Fruit fly (Drosophila melanogaster) whole organism, embryonic: ENCODE results near the gene ArfGAP1.
A peak's percentile ranks its signal among the peaks of the same experiment; 100 is the strongest.

ENCODE experiments used
- C15 ChIP-seq: fragments of 200-800 bp; sonication (Bioruptor generic); IDR thresholded peaks from 3 replicates; pipeline ENCODE4 v1.3.6; 2022; ENCODE audit warnings: missing biosample characterization, missing genetic modification characterization
- CG12299 ChIP-seq: fragments of 200-800 bp; sonication (Bioruptor generic); optimal IDR thresholded peaks from 2 replicates; lab custom pipeline; 2018; ENCODE audit warnings: missing biosample characterization, mild to moderate bottlenecking, missing genetic modification characterization
- CG12659 ChIP-seq: fragments of 200-800 bp; sonication (Bioruptor generic); optimal IDR thresholded peaks from 3 replicates; lab custom pipeline; 2017; ENCODE audit warnings: mild to moderate bottlenecking, missing biosample characterization, missing genetic modification reagents, missing genetic modification characterization
- CG17328 ChIP-seq: fragments of 200-800 bp; sonication (Bioruptor generic); IDR thresholded peaks from 2 replicates; pipeline ENCODE4 v1.3.6; 2022; ENCODE audit warnings: missing biosample characterization, missing genetic modification characterization
- CG17912 ChIP-seq: fragments of 200-800 bp; sonication (Bioruptor generic); optimal IDR thresholded peaks from 2 replicates; lab custom pipeline; 2018; ENCODE audit warnings: missing biosample characterization, mild to moderate bottlenecking, missing genetic modification characterization
- CG18599 ChIP-seq: fragments of 200-800 bp; sonication (Bioruptor generic); optimal IDR thresholded peaks from 3 replicates; lab custom pipeline; 2017; ENCODE audit warnings: missing biosample characterization, missing genetic modification characterization, mild to moderate bottlenecking, moderate library complexity, missing genetic modification reagents
- CG2120 ChIP-seq: fragments of 200-800 bp; sonication (Bioruptor generic); optimal IDR thresholded peaks from 3 replicates; lab custom pipeline; 2016; ENCODE audit warnings: missing biosample characterization, missing genetic modification characterization
- CG2875 ChIP-seq: fragments of 200-800 bp; sonication (Bioruptor generic); optimal IDR thresholded peaks from 2 replicates; lab custom pipeline; 2017; ENCODE audit warnings: missing biosample characterization, mild to moderate bottlenecking, missing genetic modification characterization, missing genetic modification reagents
- CG31441 ChIP-seq: fragments of 200-800 bp; sonication (Bioruptor generic); IDR thresholded peaks from 2 replicates; pipeline ENCODE4 v1.3.6; 2022; ENCODE audit warnings: missing biosample characterization, missing genetic modification characterization
- CG3163 ChIP-seq: fragments of 200-800 bp; sonication (Bioruptor generic); optimal IDR thresholded peaks from 3 replicates; lab custom pipeline; 2016; ENCODE audit warnings: missing biosample characterization, missing genetic modification characterization
- CG32532 ChIP-seq: fragments of 200-800 bp; sonication (Bioruptor generic); IDR thresholded peaks from 2 replicates; pipeline ENCODE4 v1.3.6; 2022; ENCODE audit warnings: missing biosample characterization, missing genetic modification characterization
- CG34224 ChIP-seq: fragments of 200-800 bp; sonication (Bioruptor generic); IDR thresholded peaks from 3 replicates; pipeline ENCODE4 v1.3.6; 2022; ENCODE audit warnings: missing biosample characterization, missing genetic modification characterization; ENCODE audit not compliant: partially characterized antibody
- CG4328 ChIP-seq: fragments of 200-800 bp; sonication (Bioruptor generic); optimal IDR thresholded peaks from 3 replicates; lab custom pipeline; 2017; ENCODE audit warnings: missing biosample characterization, missing genetic modification reagents, missing genetic modification characterization
- CG4820 ChIP-seq: fragments of 200-800 bp; sonication (Bioruptor generic); optimal IDR thresholded peaks from 3 replicates; lab custom pipeline; 2016; ENCODE audit warnings: missing biosample characterization, missing genetic modification characterization
- CG5953 ChIP-seq: fragments of 200-800 bp; sonication (Bioruptor generic); IDR thresholded peaks from 2 replicates; pipeline ENCODE4 v1.3.6; 2022; ENCODE audit warnings: missing biosample characterization, missing genetic modification characterization
- CG6654 ChIP-seq: fragments of 200-800 bp; sonication (Bioruptor generic); optimal IDR thresholded peaks from 2 replicates; lab custom pipeline; 2017; ENCODE audit warnings: missing biosample characterization, mild to moderate bottlenecking, missing genetic modification characterization
- CG6683 ChIP-seq: fragments of 200-800 bp; sonication (Bioruptor generic); optimal IDR thresholded peaks from 2 replicates; lab custom pipeline; 2017; ENCODE audit warnings: missing biosample characterization, mild to moderate bottlenecking, missing genetic modification characterization, missing genetic modification reagents
- CG7963 ChIP-seq: fragments of 200-800 bp; sonication (Bioruptor generic); IDR thresholded peaks from 3 replicates; pipeline ENCODE4 v1.3.6; 2022; ENCODE audit warnings: missing biosample characterization, missing genetic modification characterization; ENCODE audit not compliant: partially characterized antibody
- CTCF ChIP-seq: fragments of 200-800 bp; sonication (Bioruptor generic); optimal IDR thresholded peaks from 2 replicates; lab custom pipeline; 2017; ENCODE audit warnings: missing biosample characterization, mild to moderate bottlenecking, missing genetic modification characterization, moderate library complexity
- CoRest ChIP-seq: fragments of 200-800 bp; sonication (Bioruptor generic); optimal IDR thresholded peaks from 3 replicates; lab custom pipeline; 2018; ENCODE audit warnings: missing biosample characterization, mild to moderate bottlenecking, missing genetic modification characterization, moderate library complexity
- Dref ChIP-seq: fragments of 200-800 bp; sonication (Bioruptor generic); IDR thresholded peaks from 2 replicates; pipeline ENCODE4 v1.3.6; 2022; ENCODE audit warnings: missing biosample characterization, missing genetic modification characterization
- Ets97D ChIP-seq: fragments of 200-800 bp; sonication (Bioruptor generic); optimal IDR thresholded peaks from 3 replicates; lab custom pipeline; 2016; ENCODE audit warnings: missing biosample characterization, missing genetic modification characterization
- HLH4C ChIP-seq: fragments of 200-800 bp; sonication (Bioruptor generic); IDR thresholded peaks from 3 replicates; pipeline ENCODE4 v1.3.6; 2022; ENCODE audit warnings: missing biosample characterization, missing genetic modification characterization; ENCODE audit not compliant: partially characterized antibody
- Hand ChIP-seq: fragments of 200-800 bp; sonication (Bioruptor generic); optimal IDR thresholded peaks from 2 replicates; lab custom pipeline; 2017; ENCODE audit warnings: mild to moderate bottlenecking, missing biosample characterization, missing genetic modification reagents, missing genetic modification characterization
- Hmr ChIP-seq: fragments of 200-800 bp; sonication (Bioruptor generic); optimal IDR thresholded peaks from 3 replicates; lab custom pipeline; 2017; ENCODE audit warnings: mild to moderate bottlenecking, missing biosample characterization, missing genetic modification reagents, missing genetic modification characterization
- Kr ChIP-seq: fragments of 200-800 bp; sonication (Bioruptor generic); optimal IDR thresholded peaks from 2 replicates; lab custom pipeline; 2017; ENCODE audit warnings: missing biosample characterization, mild to moderate bottlenecking, missing genetic modification characterization
- Med ChIP-seq: fragments of 200-800 bp; sonication (Bioruptor generic); peaks from one replicate; lab custom pipeline; 2016; ENCODE audit warnings: missing biosample characterization, missing genetic modification characterization, mild to moderate bottlenecking, inconsistent platforms, moderate library complexity
- Meics ChIP-seq: fragments of 200-800 bp; sonication (Bioruptor generic); optimal IDR thresholded peaks from 2 replicates; lab custom pipeline; 2017; ENCODE audit warnings: missing biosample characterization, mild to moderate bottlenecking, missing genetic modification characterization
- Opbp ChIP-seq: fragments of 200-800 bp; sonication (Bioruptor generic); IDR thresholded peaks from 3 replicates; pipeline ENCODE4 v1.3.6; 2022; ENCODE audit warnings: missing biosample characterization, missing genetic modification characterization; ENCODE audit not compliant: partially characterized antibody
- Rfx ChIP-seq: fragments of 200-800 bp; sonication (Bioruptor generic); IDR thresholded peaks from 2 replicates; pipeline ENCODE4 v1.3.6; 2022; ENCODE audit warnings: missing biosample characterization, missing genetic modification characterization
- Scr ChIP-seq: fragments of 200-800 bp; sonication (Bioruptor generic); IDR thresholded peaks from 2 replicates; pipeline ENCODE4 v1.3.6; 2022; ENCODE audit warnings: missing biosample characterization, missing genetic modification characterization; ENCODE audit not compliant: partially characterized antibody
- Side ChIP-seq: fragments of 200-800 bp; sonication (Bioruptor generic); optimal IDR thresholded peaks from 2 replicates; lab custom pipeline; 2016; ENCODE audit warnings: missing biosample characterization, missing genetic modification characterization
- Sox102F ChIP-seq: fragments of 200-800 bp; sonication (Bioruptor generic); optimal IDR thresholded peaks from 2 replicates; lab custom pipeline; 2018; ENCODE audit warnings: missing biosample characterization, mild to moderate bottlenecking, missing genetic modification characterization, moderate library complexity
- ash1 ChIP-seq: fragments of 200-800 bp; sonication (Bioruptor generic); optimal IDR thresholded peaks from 2 replicates; lab custom pipeline; 2018; ENCODE audit warnings: missing biosample characterization, mild to moderate bottlenecking, missing genetic modification characterization
- bcd ChIP-seq: fragments of 200-800 bp; sonication (Bioruptor generic); optimal IDR thresholded peaks from 2 replicates; lab custom pipeline; 2017; ENCODE audit warnings: missing biosample characterization, mild to moderate bottlenecking, missing genetic modification characterization
- cwo ChIP-seq: fragments of 200-800 bp; sonication (Bioruptor generic); optimal IDR thresholded peaks from 3 replicates; lab custom pipeline; 2017; ENCODE audit warnings: missing biosample characterization, missing genetic modification characterization, mild to moderate bottlenecking, moderate library complexity, missing genetic modification reagents
- dm ChIP-seq: fragments of 200-800 bp; sonication (Bioruptor generic); optimal IDR thresholded peaks from 3 replicates; lab custom pipeline; 2016; ENCODE audit warnings: missing biosample characterization, missing genetic modification characterization
- ems ChIP-seq: fragments of 200-800 bp; sonication (Bioruptor generic); optimal IDR thresholded peaks from 3 replicates; lab custom pipeline; 2016; ENCODE audit warnings: missing biosample characterization, missing genetic modification characterization
- en ChIP-seq: fragments of 200-800 bp; sonication (Bioruptor generic); optimal IDR thresholded peaks from 2 replicates; lab custom pipeline; 2016; ENCODE audit warnings: missing biosample characterization, missing genetic modification characterization
- grau ChIP-seq: fragments of 200-800 bp; optimal IDR thresholded peaks from 3 replicates; lab custom pipeline; 2019; ENCODE audit warnings: missing biosample characterization, mild to moderate bottlenecking, missing genetic modification characterization, moderate library complexity
- hth ChIP-seq: fragments of >200 bp; optimal IDR thresholded peaks from 2 replicates; lab custom pipeline; 2017; ENCODE audit warnings: inconsistent platforms
- kah ChIP-seq: fragments of 200-800 bp; sonication (Bioruptor generic); optimal IDR thresholded peaks from 2 replicates; lab custom pipeline; 2018; ENCODE audit warnings: missing biosample characterization, mild to moderate bottlenecking, missing genetic modification characterization
- ken ChIP-seq: fragments of 200-800 bp; sonication (Bioruptor generic); IDR thresholded peaks from 3 replicates; pipeline ENCODE4 v1.3.6; 2022; ENCODE audit warnings: missing biosample characterization, missing genetic modification characterization
- pho ChIP-seq: fragments of 200-800 bp; sonication (Bioruptor generic); optimal IDR thresholded peaks from 2 replicates; lab custom pipeline; 2016; ENCODE audit warnings: missing biosample characterization, missing genetic modification characterization
- sd ChIP-seq: fragments of 200-800 bp; sonication (Bioruptor generic); optimal IDR thresholded peaks from 3 replicates; lab custom pipeline; 2018; ENCODE audit warnings: missing biosample characterization, mild to moderate bottlenecking, missing genetic modification characterization, moderate library complexity
- slbo ChIP-seq: fragments of 200-800 bp; sonication (Bioruptor generic); IDR thresholded peaks from 2 replicates; pipeline ENCODE4 v1.3.6; 2022; ENCODE audit warnings: missing biosample characterization, missing genetic modification characterization
- tio ChIP-seq: fragments of 200-800 bp; sonication (Bioruptor generic); optimal IDR thresholded peaks from 2 replicates; lab custom pipeline; 2017; ENCODE audit warnings: missing biosample characterization, missing genetic modification characterization, inconsistent platforms
- ttk ChIP-seq: fragments of 200-800 bp; sonication (Bioruptor generic); IDR thresholded peaks from 2 replicates; pipeline ENCODE4 v2.1.2; 2022; ENCODE audit warnings: missing biosample characterization, missing genetic modification characterization
- tup ChIP-seq: fragments of 200-800 bp; sonication (Bioruptor generic); optimal IDR thresholded peaks from 2 replicates; lab custom pipeline; 2016; ENCODE audit warnings: missing biosample characterization, mild to moderate bottlenecking, missing genetic modification characterization, moderate library complexity
- zfh1 ChIP-seq: fragments of 200-800 bp; sonication (Bioruptor generic); IDR thresholded peaks from 3 replicates; pipeline ENCODE4 v1.3.6; 2022; ENCODE audit warnings: missing biosample characterization, missing genetic modification characterization

Gene ArfGAP1

DNA sequence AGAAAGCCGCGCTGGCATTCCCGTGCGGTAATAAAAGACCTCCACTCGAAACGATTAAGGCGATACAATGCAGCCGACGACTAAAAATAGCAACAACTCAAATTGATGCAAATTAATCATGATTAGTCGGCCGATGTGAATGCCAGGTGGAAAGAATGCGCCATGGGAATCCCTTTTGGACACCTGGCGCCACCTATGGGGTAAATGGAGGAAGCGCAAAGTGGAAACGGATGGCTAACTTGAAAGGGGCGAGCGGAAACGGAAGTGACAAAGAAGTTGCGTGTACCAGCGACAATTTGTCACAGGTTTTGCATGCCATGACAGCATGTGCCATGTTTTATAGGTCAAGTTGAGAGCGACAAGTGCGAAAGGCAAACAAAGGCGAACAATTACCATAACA, 36.8 kb downstream of the ArfGAP1 start:
- TF ChIP-seq Ets97D (GFP tag; lab: Kevin White, UChicago) (peak; percentile 8), Med (GFP tag; lab: Kevin White, UChicago) (peak; percentile 48), CG4328 (GFP tag; lab: Kevin White, UChicago) (no peak), CTCF (GFP tag; lab: Kevin White, UChicago) (peak; percentile 82), CG17328 (GFP tag; lab: Robert Waterston, UW) (0 out of 2 replicates have a peak, but pooled peaks have one; percentile 12), CG12659 (no peak), CG7963 (GFP tag; lab: Robert Waterston, UW) (no peak), zfh1 (GFP tag; lab: Robert Waterston, UW) (0 out of 3 replicates have a peak, but pooled peaks have one; percentile 15), CG5953 (GFP tag; lab: Robert Waterston, UW) (no peak)

DNA sequence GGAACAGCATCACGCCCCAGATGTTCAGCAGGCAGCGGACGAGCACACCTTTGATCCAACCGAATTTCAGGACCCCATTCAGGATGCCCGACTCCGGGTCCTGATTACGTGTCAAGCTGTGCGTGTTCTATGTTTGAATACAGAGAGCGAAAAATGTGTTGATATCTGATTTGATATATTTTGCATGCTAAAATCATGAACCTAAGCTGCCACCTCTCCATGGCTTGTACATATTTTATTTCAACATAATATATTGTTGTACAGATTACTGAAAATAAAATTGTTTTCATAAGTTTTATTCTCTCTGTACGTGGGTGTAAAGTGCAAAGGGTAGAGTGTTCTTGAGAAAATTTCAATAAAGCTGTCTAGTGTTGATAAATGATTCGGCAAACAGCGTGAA, 43.0 kb downstream of the ArfGAP1 start:
- TF ChIP-seq Scr (GFP tag; lab: Robert Waterston, UW) = no peak
- no peak for TF ChIP-seq Kr (GFP tag; lab: Kevin White, UChicago)
- no peak for TF ChIP-seq dm
- TF ChIP-seq CG2120 (GFP tag; lab: Kevin White, UChicago) = peak; percentile 52
- TF ChIP-seq en (GFP tag; lab: Kevin White, UChicago) = no peak
- no peak for TF ChIP-seq hth
- no peak for TF ChIP-seq Hand
- no peak for TF ChIP-seq CG6683 (GFP tag; lab: Kevin White, UChicago)
- peak; percentile 17 for TF ChIP-seq Meics (GFP tag; lab: Kevin White, UChicago)
- 0 out of 2 replicates have a peak, but pooled peaks have one; percentile 9 for TF ChIP-seq Rfx (GFP tag; lab: Robert Waterston, UW)
- TF ChIP-seq ash1 (GFP tag; lab: Kevin White, UChicago) = no peak
- no peak for TF ChIP-seq ttk (GFP tag; lab: Robert Waterston, UW)
- no peak for TF ChIP-seq CG2875 (GFP tag; lab: Kevin White, UChicago)
- TF ChIP-seq CG34224 (GFP tag; lab: Robert Waterston, UW) = no peak
- TF ChIP-seq CG32532 = peak; percentile 39; the same call in 1 of the 2 replicates
- no peak for TF ChIP-seq Opbp (GFP tag; lab: Robert Waterston, UW)
- 0 out of 2 replicates have a peak, but pooled peaks have one; percentile 11 for TF ChIP-seq CG31441 (GFP tag; lab: Robert Waterston, UW)
- TF ChIP-seq pho (GFP tag; lab: Kevin White, UChicago) = no peak
- TF ChIP-seq ken (GFP tag; lab: Robert Waterston, UW) = no peak
- no peak for TF ChIP-seq CG4820 (GFP tag; lab: Kevin White, UChicago)
- TF ChIP-seq Sox102F (GFP tag; lab: Kevin White, UChicago) = peak; percentile 13
- TF ChIP-seq Side = no peak
- TF ChIP-seq CG17328 (GFP tag; lab: Robert Waterston, UW) = 0 out of 2 replicates have a peak, but pooled peaks have one; percentile 11
- peak; percentile 54 for TF ChIP-seq CG18599
- no peak for TF ChIP-seq CG3163
- TF ChIP-seq bcd = no peak
- peak; percentile 35 for TF ChIP-seq Hmr
- TF ChIP-seq sd (tag; lab: Kevin White, UChicago) = no peak
- no peak for TF ChIP-seq C15 (GFP tag; lab: Robert Waterston, UW)
- no peak for TF ChIP-seq tup
- peak; percentile 2 for TF ChIP-seq tio (GFP tag; lab: Kevin White, UChicago)
- peak; percentile 52; the same call in 1 of the 2 replicates for TF ChIP-seq slbo (GFP tag; lab: Robert Waterston, UW)
- TF ChIP-seq cwo = no peak
- no peak for TF ChIP-seq CoRest (tag; lab: Kevin White, UChicago)
- no peak for TF ChIP-seq CG17912 (GFP tag; lab: Kevin White, UChicago)
- no peak for TF ChIP-seq CG12299 (tag; lab: Kevin White, UChicago)
- TF ChIP-seq ems (GFP tag; lab: Kevin White, UChicago) = no peak
- no peak for TF ChIP-seq kah (GFP tag; lab: Kevin White, UChicago)
- no peak for TF ChIP-seq CG6654 (GFP tag; lab: Kevin White, UChicago)
- TF ChIP-seq HLH4C (GFP tag; lab: Robert Waterston, UW) = no peak
- no peak for TF ChIP-seq grau
- no peak for TF ChIP-seq Dref (GFP tag; lab: Robert Waterston, UW)
